Fruit fly (Drosophila melanogaster) whole organism, embryonic: ENCODE results near the gene CG13654.
A peak's percentile ranks its signal among the peaks of the same experiment; 100 is the strongest.

Experiments
- Aef1 ChIP-seq: fragments of 200-800 bp; sonication (Bioruptor generic); IDR thresholded peaks from 3 replicates; pipeline ENCODE4 v1.3.6; 2022; ENCODE audit warnings: missing biosample characterization, missing genetic modification characterization
- BEAF-32 ChIP-seq: fragments of 200-800 bp; sonication (Bioruptor generic); optimal IDR thresholded peaks from 3 replicates; lab custom pipeline; 2017; ENCODE audit warnings: missing biosample characterization, missing genetic modification characterization, mild to moderate bottlenecking, moderate library complexity, missing genetic modification reagents
- CG10147 ChIP-seq: fragments of 200-800 bp; sonication (Bioruptor generic); optimal IDR thresholded peaks from 2 replicates; lab custom pipeline; 2019; ENCODE audit warnings: missing biosample characterization, mild to moderate bottlenecking, missing genetic modification characterization, moderate library complexity
- CG10431 ChIP-seq: fragments of 200-800 bp; sonication (Bioruptor generic); optimal IDR thresholded peaks from 3 replicates; lab custom pipeline; 2018; ENCODE audit warnings: missing biosample characterization, mild to moderate bottlenecking, missing genetic modification characterization
- CG12299 ChIP-seq: fragments of 200-800 bp; sonication (Bioruptor generic); optimal IDR thresholded peaks from 2 replicates; lab custom pipeline; 2018; ENCODE audit warnings: missing biosample characterization, mild to moderate bottlenecking, missing genetic modification characterization
- CG13624 ChIP-seq: fragments of 200-800 bp; sonication (Bioruptor generic); optimal IDR thresholded peaks from 2 replicates; lab custom pipeline; 2016; ENCODE audit warnings: missing biosample characterization, missing genetic modification characterization
- CG14860 ChIP-seq: fragments of 200-800 bp; sonication (Bioruptor generic); IDR thresholded peaks from 3 replicates; pipeline ENCODE4 v1.3.6; 2022; ENCODE audit warnings: missing biosample characterization, missing genetic modification characterization; ENCODE audit not compliant: partially characterized antibody
- CG16813 ChIP-seq: fragments of 200-800 bp; sonication (Bioruptor generic); IDR thresholded peaks from 3 replicates; pipeline ENCODE4 v1.3.6; 2022; ENCODE audit warnings: missing biosample characterization, missing genetic modification characterization; ENCODE audit not compliant: partially characterized antibody
- CG18476 ChIP-seq: fragments of 200-800 bp; sonication (Bioruptor generic); optimal IDR thresholded peaks from 2 replicates; lab custom pipeline; 2016; ENCODE audit warnings: missing biosample characterization, mild to moderate bottlenecking, missing genetic modification characterization
- CG2116 ChIP-seq: fragments of 200-800 bp; sonication (Bioruptor generic); optimal IDR thresholded peaks from 3 replicates; lab custom pipeline; 2018; ENCODE audit warnings: missing biosample characterization, mild to moderate bottlenecking, missing genetic modification characterization
- CG2129 ChIP-seq: fragments of 200-800 bp; sonication (Bioruptor generic); IDR thresholded peaks from 2 replicates; pipeline ENCODE4 v1.3.6; 2022; ENCODE audit warnings: missing biosample characterization, missing genetic modification characterization; ENCODE audit not compliant: partially characterized antibody
- CG33557 ChIP-seq: fragments of 200-800 bp; sonication (Bioruptor generic); optimal IDR thresholded peaks from 2 replicates; lab custom pipeline; 2019; ENCODE audit warnings: missing biosample characterization, mild to moderate bottlenecking, missing genetic modification characterization, moderate library complexity
- CG4820 ChIP-seq: fragments of 200-800 bp; sonication (Bioruptor generic); optimal IDR thresholded peaks from 3 replicates; lab custom pipeline; 2016; ENCODE audit warnings: missing biosample characterization, missing genetic modification characterization
- CG4854 ChIP-seq: fragments of 200-800 bp; sonication (Bioruptor generic); optimal IDR thresholded peaks from 2 replicates; lab custom pipeline; 2016; ENCODE audit warnings: missing biosample characterization, missing genetic modification characterization, inconsistent platforms
- CG6791 ChIP-seq: fragments of 200-800 bp; sonication (Bioruptor generic); IDR thresholded peaks from 3 replicates; pipeline ENCODE4 v1.3.6; 2022; ENCODE audit warnings: missing biosample characterization, missing genetic modification characterization; ENCODE audit not compliant: partially characterized antibody
- CG8290 ChIP-seq, 3 experiments: fragments of 200-800 bp; sonication (Bioruptor generic); optimal IDR thresholded peaks; 2 replicates each; lab custom pipeline; 2016 to 2019; ENCODE audit warnings: missing biosample characterization in 3 of 3, missing genetic modification characterization in 3 of 3, mild to moderate bottlenecking in 2 of 3, moderate library complexity in 1 of 3
- CG9727 ChIP-seq: fragments of 200-800 bp; sonication (Bioruptor generic); optimal IDR thresholded peaks from 3 replicates; lab custom pipeline; 2017; ENCODE audit warnings: missing biosample characterization, mild to moderate bottlenecking, missing genetic modification characterization
- CG9817 ChIP-seq: fragments of 200-800 bp; sonication (Bioruptor generic); optimal IDR thresholded peaks from 2 replicates; lab custom pipeline; 2018; ENCODE audit warnings: missing biosample characterization, mild to moderate bottlenecking, missing genetic modification characterization, moderate library complexity
- Dp ChIP-seq: fragments of 200-800 bp; sonication (Bioruptor generic); optimal IDR thresholded peaks from 2 replicates; lab custom pipeline; 2018; ENCODE audit warnings: missing biosample characterization, mild to moderate bottlenecking, missing genetic modification characterization, moderate library complexity
- Dref ChIP-seq: fragments of 200-800 bp; sonication (Bioruptor generic); IDR thresholded peaks from 2 replicates; pipeline ENCODE4 v1.3.6; 2022; ENCODE audit warnings: missing biosample characterization, missing genetic modification characterization
- E2f1 ChIP-seq: fragments of 200-800 bp; sonication (Bioruptor generic); IDR thresholded peaks from 2 replicates; pipeline ENCODE4 v1.3.6; 2022; ENCODE audit warnings: missing biosample characterization, missing genetic modification characterization
- Ets65A ChIP-seq: fragments of 200-800 bp; sonication (Bioruptor generic); peaks from one replicate; lab custom pipeline; 2016; ENCODE audit warnings: missing biosample characterization, missing genetic modification characterization
- Hmx ChIP-seq: fragments of 200-800 bp; sonication (Bioruptor generic); optimal IDR thresholded peaks from 2 replicates; lab custom pipeline; 2016; ENCODE audit warnings: missing biosample characterization, missing genetic modification characterization
- Hr51 ChIP-seq, 2 experiments: fragments of 200-800 bp; sonication (Bioruptor generic); optimal IDR thresholded peaks; 2 replicates in 1 of 2; 3 replicates in 1 of 2; lab custom pipeline; 2016 to 2018; ENCODE audit warnings: missing biosample characterization in 2 of 2, missing genetic modification characterization in 2 of 2, mild to moderate bottlenecking in 1 of 2, moderate library complexity in 1 of 2
- Mad ChIP-seq: fragments of 200-800 bp; sonication (Bioruptor generic); optimal IDR thresholded peaks from 2 replicates; lab custom pipeline; 2016; ENCODE audit warnings: missing biosample characterization, missing genetic modification characterization
- Meics ChIP-seq: fragments of 200-800 bp; sonication (Bioruptor generic); optimal IDR thresholded peaks from 2 replicates; lab custom pipeline; 2017; ENCODE audit warnings: missing biosample characterization, mild to moderate bottlenecking, missing genetic modification characterization
- Sox100B ChIP-seq: fragments of 200-800 bp; sonication (Bioruptor generic); optimal IDR thresholded peaks from 3 replicates; lab custom pipeline; 2018; ENCODE audit warnings: missing biosample characterization, mild to moderate bottlenecking, missing genetic modification characterization
- Sox102F ChIP-seq: fragments of 200-800 bp; sonication (Bioruptor generic); optimal IDR thresholded peaks from 2 replicates; lab custom pipeline; 2018; ENCODE audit warnings: missing biosample characterization, mild to moderate bottlenecking, missing genetic modification characterization, moderate library complexity
- Sry-δ ChIP-seq: fragments of 200-800 bp; sonication (Bioruptor generic); optimal IDR thresholded peaks from 2 replicates; lab custom pipeline; 2016; ENCODE audit warnings: missing biosample characterization, missing genetic modification characterization
- Trl ChIP-seq, 3 experiments: fragments of >200 bp in 2 of 3; fragments of 200-800 bp in 1 of 3; sonication (Bioruptor generic) in 1 of 3; optimal IDR thresholded peaks; 2 replicates in 1 of 3; 3 replicates in 2 of 3; lab custom pipeline; 2016 to 2017; ENCODE audit warnings: missing biosample characterization in 1 of 3, missing genetic modification characterization in 1 of 3
- abd-A ChIP-seq: fragments of 200-800 bp; sonication (Bioruptor generic); optimal IDR thresholded peaks from 3 replicates; lab custom pipeline; 2019; ENCODE audit warnings: missing biosample characterization, mild to moderate bottlenecking, missing genetic modification characterization, moderate library complexity
- dysf ChIP-seq: fragments of 200-800 bp; sonication (Bioruptor generic); IDR thresholded peaks from 3 replicates; pipeline ENCODE4 v1.3.6; 2022; ENCODE audit warnings: missing biosample characterization, missing genetic modification characterization
- emc ChIP-seq: fragments of 200-800 bp; sonication (Bioruptor generic); optimal IDR thresholded peaks from 2 replicates; lab custom pipeline; 2016; ENCODE audit warnings: missing biosample characterization, missing genetic modification characterization
- ftz-f1 ChIP-seq: fragments of 200-800 bp; sonication (Bioruptor generic); optimal IDR thresholded peaks from 2 replicates; lab custom pipeline; 2016; ENCODE audit warnings: missing biosample characterization, missing genetic modification characterization
- gce ChIP-seq: fragments of 200-800 bp; sonication (Bioruptor generic); IDR thresholded peaks from 3 replicates; pipeline ENCODE4 v1.3.6; 2022; ENCODE audit warnings: missing biosample characterization, missing genetic modification characterization
- hb ChIP-seq: fragments of 200-800 bp; sonication (Bioruptor generic); IDR thresholded peaks from 3 replicates; pipeline ENCODE4 v1.3.6; 2022; ENCODE audit warnings: missing biosample characterization, missing genetic modification characterization; ENCODE audit not compliant: partially characterized antibody
- hbn ChIP-seq: fragments of 200-800 bp; sonication (Bioruptor generic); IDR thresholded peaks from 2 replicates; pipeline ENCODE4 v1.3.6; 2022; ENCODE audit warnings: missing biosample characterization, missing genetic modification characterization; ENCODE audit not compliant: partially characterized antibody
- ind ChIP-seq: fragments of 200-800 bp; sonication (Bioruptor generic); optimal IDR thresholded peaks from 3 replicates; lab custom pipeline; 2016; ENCODE audit warnings: missing biosample characterization, missing genetic modification characterization
- lbe ChIP-seq: fragments of 200-800 bp; sonication (Bioruptor generic); optimal IDR thresholded peaks from 2 replicates; lab custom pipeline; 2016; ENCODE audit warnings: missing biosample characterization, mild to moderate bottlenecking, missing genetic modification characterization
- prd ChIP-seq, 3 experiments: fragments of >200 bp in 2 of 3; fragments of 200-800 bp in 1 of 3; sonication (Bioruptor generic) in 1 of 3; optimal IDR thresholded peaks in 2 of 3; IDR thresholded peaks in 1 of 3; 2 replicates in 2 of 3; 3 replicates in 1 of 3; pipeline versions ENCODE4 v1.3.6 to Lab custom; 2017 to 2022; ENCODE audit warnings: missing biosample characterization in 1 of 3, missing genetic modification characterization in 1 of 3
- psq ChIP-seq: fragments of 200-800 bp; sonication (Bioruptor generic); optimal IDR thresholded peaks from 2 replicates; lab custom pipeline; 2017; ENCODE audit warnings: missing biosample characterization, missing genetic modification characterization
- repo ChIP-seq: fragments of 200-800 bp; sonication (Bioruptor generic); optimal IDR thresholded peaks from 2 replicates; lab custom pipeline; 2016; ENCODE audit warnings: missing biosample characterization, missing genetic modification characterization
- sens ChIP-seq: fragments of 200-800 bp; sonication (Bioruptor generic); peaks from one replicate; lab custom pipeline; 2016; ENCODE audit warnings: missing biosample characterization, missing genetic modification characterization
- sna ChIP-seq: fragments of 200-800 bp; sonication (Bioruptor generic); IDR thresholded peaks from 2 replicates; pipeline ENCODE4 v1.3.6; 2022; ENCODE audit warnings: missing biosample characterization, missing genetic modification characterization; ENCODE audit not compliant: partially characterized antibody
- so ChIP-seq: fragments of 200-800 bp; sonication (Bioruptor generic); IDR thresholded peaks from 3 replicates; pipeline ENCODE4 v1.3.6; 2022; ENCODE audit warnings: missing biosample characterization, missing genetic modification characterization
- stc ChIP-seq: fragments of 200-800 bp; sonication (Bioruptor generic); IDR thresholded peaks from 2 replicates; pipeline ENCODE4 v1.3.6; 2022; ENCODE audit warnings: missing biosample characterization, missing genetic modification characterization
- unc-4 ChIP-seq: fragments of 200-800 bp; sonication (Bioruptor generic); IDR thresholded peaks from 2 replicates; pipeline ENCODE4 v1.3.6; 2022; ENCODE audit warnings: missing biosample characterization, missing genetic modification characterization; ENCODE audit not compliant: partially characterized antibody
- zen2 ChIP-seq: fragments of 200-800 bp; sonication (Bioruptor generic); IDR thresholded peaks from 3 replicates; pipeline ENCODE4 v1.3.6; 2022; ENCODE audit warnings: missing biosample characterization, missing genetic modification characterization; ENCODE audit not compliant: partially characterized antibody

CG13654 gene

dm6 chr3R:25215123-25215522, 15.5 kb downstream of the CG13654 start, which contains the start of gene Saysd1 (continued):
- TF ChIP-seq Trl (optimal IDR thresholded peaks at IDR 0.05; lab: Kevin White, UChicago) (no peak), Trl (GFP tag; optimal IDR thresholded peaks at IDR 0.05; lab: Kevin White, UChicago) (peak; percentile 11), E2f1 (GFP tag; lab: Robert Waterston, UW) (0 out of 2 replicates have a peak, but pooled peaks have one; percentile 28), CG14860 (GFP tag; lab: Robert Waterston, UW) (peak; percentile 80), CG12299 (tag; lab: Kevin White, UChicago) (no peak), unc-4 (GFP tag; lab: Robert Waterston, UW) (peak; percentile 83), lbe (GFP tag; lab: Kevin White, UChicago) (peak; percentile 26), hbn (GFP tag; lab: Robert Waterston, UW) (peak; percentile 78), CG9727 (GFP tag; lab: Kevin White, UChicago) (peak; percentile 37), ind (GFP tag; lab: Kevin White, UChicago) (peak; percentile 31), Sry-δ (peak; percentile 71), CG10431 (GFP tag; lab: Kevin White, UChicago) (no peak), Dp (GFP tag; lab: Kevin White, UChicago) (peak; percentile 25), ftz-f1 (peak; percentile 33), Meics (GFP tag; lab: Kevin White, UChicago) (peak; percentile 44), Sox100B (GFP tag; lab: Kevin White, UChicago) (peak; percentile 16), Sox102F (GFP tag; lab: Kevin White, UChicago) (no peak), zen2 (GFP tag; lab: Robert Waterston, UW) (peak; percentile 84), sna (peak; percentile 88), CG4854 (GFP tag; lab: Kevin White, UChicago) (peak; percentile 14), BEAF-32 (peak; percentile 74), CG33557 (peak; percentile 11), CG9817 (tag; lab: Kevin White, UChicago) (no peak), Mad (no peak), psq (GFP tag; lab: Kevin White, UChicago) (no peak), CG4820 (GFP tag; lab: Kevin White, UChicago) (no peak), emc (GFP tag; lab: Kevin White, UChicago) (peak; percentile 6), CG2116 (GFP tag; lab: Kevin White, UChicago) (peak; percentile 46), Hmx (GFP tag; lab: Kevin White, UChicago) (peak; percentile 10), Hr51 (GFP tag; optimal IDR thresholded peaks at IDR 0.05; lab: Kevin White, UChicago) (peak in 1 of 2 experiments; percentile 11), dysf (GFP tag; lab: Robert Waterston, UW) (peak; percentile 45; the same call in 1 of the 3 replicates), CG8290 (GFP tag; optimal IDR thresholded peaks at IDR 0.05; lab: Kevin White, UChicago) (peak; percentile 4), CG8290 (tag; optimal IDR thresholded peaks at IDR 0.05; lab: Kevin White, UChicago) (peak in 1 of 2 experiments; percentile 5), CG16813 (GFP tag; lab: Robert Waterston, UW) (peak; percentile 76), CG18476 (GFP tag; lab: Kevin White, UChicago) (peak; percentile 11), Aef1 (GFP tag; lab: Robert Waterston, UW) (peak; percentile 19; the same call in 1 of the 3 replicates), CG2129 (peak; percentile 70), Ets65A (GFP tag; lab: Kevin White, UChicago) (peak; percentile 50), stc (peak; percentile 43; the same call in 1 of the 2 replicates), hb (peak; percentile 85), so (GFP tag; lab: Robert Waterston, UW) (no peak), abd-A (no peak), CG6791 (GFP tag; lab: Robert Waterston, UW) (peak; percentile 92), prd (optimal IDR thresholded peaks at IDR 0.05; lab: Kevin White, UChicago) (no peak), prd (GFP tag; IDR thresholded peaks at IDR 0.05; lab: Robert Waterston, UW) (peak; percentile 48), sens (peak; percentile 88), CG13624 (GFP tag; lab: Kevin White, UChicago) (peak; percentile 64), Dref (GFP tag; lab: Robert Waterston, UW) (peak; percentile 92), gce (GFP tag; lab: Robert Waterston, UW) (peak; percentile 32; the same call in 1 of the 3 replicates), repo (GFP tag; lab: Kevin White, UChicago) (peak; percentile 15), CG10147 (GFP tag; lab: Kevin White, UChicago) (peak; percentile 13)
